Worm (Caenorhabditis elegans) whole organism, L3 larva: ENCODE measurements around the gene tpa-1.
A peak's percentile ranks its signal among the peaks of the same experiment; 100 is the strongest.

ENCODE experiments used
- ama-1 ChIP-seq: fragments of 150-350 bp; optimal IDR thresholded peaks from 2 replicates; lab custom pipeline; 2018
- ceh-28 ChIP-seq: fragments of 150-350 bp; optimal IDR thresholded peaks from 2 replicates; lab custom pipeline; 2014; ENCODE audit warnings: missing biosample characterization, missing genetic modification reagents, missing genetic modification characterization
- elt-2 ChIP-seq: sonication (generic microtip); optimal IDR thresholded peaks from 2 replicates; lab custom pipeline; 2016; ENCODE audit warnings: missing genetic modification reagents, mild to moderate bottlenecking, missing genetic modification characterization, missing compliant biosample characterization
- nhr-12 ChIP-seq: fragments of 150-350 bp; optimal IDR thresholded peaks from 2 replicates; lab custom pipeline; 2014; ENCODE audit warnings: missing biosample characterization, missing genetic modification characterization
- nhr-28 ChIP-seq: fragments of 150-350 bp; optimal IDR thresholded peaks from 2 replicates; lab custom pipeline; 2014; ENCODE audit warnings: missing biosample characterization, missing genetic modification characterization
- nhr-77 ChIP-seq: fragments of 150-350 bp; optimal IDR thresholded peaks from 2 replicates; lab custom pipeline; 2014; ENCODE audit warnings: missing biosample characterization, missing genetic modification characterization
- pha-4 ChIP-seq: fragments of 150-350 bp; optimal IDR thresholded peaks from 2 replicates; lab custom pipeline; 2014; ENCODE audit warnings: missing biosample characterization, missing genetic modification reagents, missing genetic modification characterization
- sea-2 ChIP-seq: fragments of 150-350 bp; sonication (generic microtip); optimal IDR thresholded peaks from 4 replicates; lab custom pipeline; 2014; ENCODE audit warnings: missing biosample characterization, missing genetic modification reagents, missing genetic modification characterization
- snpc-4 ChIP-seq: fragments of 150-350 bp; optimal IDR thresholded peaks from 2 replicates; lab custom pipeline; 2014; ENCODE audit warnings: missing biosample characterization, missing genetic modification characterization
- unc-39 ChIP-seq: sonication (generic microtip); optimal IDR thresholded peaks from 4 replicates; lab custom pipeline; 2017; ENCODE audit warnings: missing biosample characterization, missing genetic modification characterization

DNA sequence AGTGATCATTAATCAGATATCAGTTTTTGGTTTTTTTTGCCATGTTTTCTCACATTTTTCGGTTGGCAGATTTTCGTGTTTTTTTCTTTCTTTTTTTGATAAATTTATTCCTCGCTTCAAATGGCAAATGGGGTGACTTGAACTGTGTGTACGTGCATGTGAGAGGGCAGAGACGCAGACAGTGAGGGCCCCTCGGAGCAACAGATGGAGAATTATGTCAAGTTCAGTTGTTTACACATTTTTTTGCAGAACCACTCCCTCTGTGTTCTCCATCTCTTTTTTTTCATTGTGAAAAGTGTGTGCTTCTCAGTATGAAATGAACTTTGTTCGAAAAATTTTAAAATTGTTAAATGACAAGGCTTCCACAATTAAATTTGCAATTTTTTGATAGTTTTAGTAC lies 38.4 kb downstream of the tpa-1 start:
- TF ChIP-seq ama-1 (lab: Kevin White, UChicago), result no peak
- no peak for TF ChIP-seq unc-39 (tag; lab: Kevin White, UChicago)
- TF ChIP-seq nhr-28 (tag; lab: Kevin White, UChicago), result no peak
- no peak for TF ChIP-seq nhr-77 (tag; lab: Kevin White, UChicago)
- TF ChIP-seq nhr-12, result no peak
- TF ChIP-seq pha-4, result peak; percentile 72
- TF ChIP-seq sea-2 (GFP tag; lab: Kevin White, UChicago), result no peak
- TF ChIP-seq snpc-4, result no peak
- no peak for TF ChIP-seq ceh-28
- TF ChIP-seq elt-2 (tag; lab: Kevin White, UChicago), result no peak
